Worm (Caenorhabditis elegans): ENCODE data around the gene R05G6.9.

R05G6.9 gene

DNA sequence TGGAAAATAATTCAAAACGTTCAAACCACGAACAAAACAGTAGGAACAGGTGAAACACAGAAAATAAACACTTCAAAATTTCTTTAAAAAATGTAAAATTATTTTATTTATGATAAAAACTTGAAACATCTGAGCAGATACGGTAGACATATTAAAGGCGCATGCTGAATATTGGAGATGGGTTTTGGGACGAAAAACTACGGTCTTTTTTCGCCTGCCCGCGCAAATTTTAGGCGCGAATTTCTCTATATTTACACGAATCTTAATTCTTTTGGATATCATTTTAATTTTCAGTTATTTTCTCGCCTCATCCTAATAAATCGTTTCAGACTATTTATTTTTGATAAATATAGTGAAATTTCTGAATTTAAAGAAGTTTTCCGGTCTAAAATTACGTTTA lies 38.4 kb downstream of the R05G6.9 start:
- TF ChIP-seq hlh-1 (tag; optimal IDR thresholded peaks at IDR 0.05) (no peak), nhr-2 (tag; optimal IDR thresholded peaks at IDR 0.05) (no peak), cnd-1 (tag; optimal IDR thresholded peaks at IDR 0.05) (no peak), elt-3 (tag; optimal IDR thresholded peaks at IDR 0.05) (no peak), drap-1 (GFP tag; optimal IDR thresholded peaks at IDR 0.05) (no peak), M03D4.4 (tag; optimal IDR thresholded peaks at IDR 0.05) (no peak), lin-32 (GFP tag; optimal IDR thresholded peaks at IDR 0.05) (no peak), pha-4 (tag; optimal IDR thresholded peaks at IDR 0.05) (no peak), bed-3 (GFP tag; optimal IDR thresholded peaks at IDR 0.05) (no peak), nhr-28 (tag; optimal IDR thresholded peaks at IDR 0.05) (no peak), nhr-12 (tag; optimal IDR thresholded peaks at IDR 0.05) (no peak), sem-2 (GFP tag; optimal IDR thresholded peaks at IDR 0.05) (no peak), mls-2 (tag; optimal IDR thresholded peaks at IDR 0.05) (no peak), blmp-1 (tag; optimal IDR thresholded peaks at IDR 0.05) (no peak), elt-1 (tag; optimal IDR thresholded peaks at IDR 0.05; ENCODE audit: borderline replicate concordance, insufficient read depth) (no peak), lin-13 (tag; optimal IDR thresholded peaks at IDR 0.05) (no peak)

DNA sequence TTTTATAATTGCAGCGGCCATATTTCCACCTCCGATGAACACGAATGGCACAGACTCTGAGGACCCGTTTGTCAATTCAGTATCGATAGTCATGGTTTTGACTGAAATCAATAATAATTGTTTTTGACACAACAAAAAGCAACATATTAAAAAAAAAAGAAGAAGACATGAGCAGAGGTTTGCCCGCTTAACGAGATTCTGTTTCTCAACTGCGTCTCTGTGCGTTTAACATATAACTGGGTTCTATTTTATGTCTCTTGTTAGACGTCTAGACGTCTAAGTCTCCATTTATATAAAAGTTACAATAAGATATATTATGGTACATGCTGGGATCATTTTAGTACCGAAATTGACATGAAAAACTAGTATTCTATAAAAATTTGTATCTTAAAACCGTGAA lies 38.9 kb downstream of the R05G6.9 start, which contains the start of gene pycr-4:
Gene pycr-4, minus strand, starts transcription at position 101 of the 400 bp plus-strand sequence.
- no peak for TF ChIP-seq flh-1 (GFP tag; optimal IDR thresholded peaks at IDR 0.05)
- no peak for TF ChIP-seq zip-8 (tag; optimal IDR thresholded peaks at IDR 0.05)
- no peak for TF ChIP-seq mls-2 (tag; optimal IDR thresholded peaks at IDR 0.05)
- TF ChIP-seq nhr-2 (tag; optimal IDR thresholded peaks at IDR 0.05): no peak
- no peak for TF ChIP-seq snpc-4 (tag; optimal IDR thresholded peaks at IDR 0.05)
- no peak for TF ChIP-seq nhr-28 (tag; optimal IDR thresholded peaks at IDR 0.05)
- no peak for TF ChIP-seq hlh-1 (tag; optimal IDR thresholded peaks at IDR 0.05)
- TF ChIP-seq ceh-39 (tag; optimal IDR thresholded peaks at IDR 0.05): no peak
- TF ChIP-seq drap-1 (GFP tag; optimal IDR thresholded peaks at IDR 0.05): no peak
- TF ChIP-seq nhr-237 (tag; optimal IDR thresholded peaks at IDR 0.05): no peak
- TF ChIP-seq mab-5 (tag; optimal IDR thresholded peaks at IDR 0.05): no peak

DNA sequence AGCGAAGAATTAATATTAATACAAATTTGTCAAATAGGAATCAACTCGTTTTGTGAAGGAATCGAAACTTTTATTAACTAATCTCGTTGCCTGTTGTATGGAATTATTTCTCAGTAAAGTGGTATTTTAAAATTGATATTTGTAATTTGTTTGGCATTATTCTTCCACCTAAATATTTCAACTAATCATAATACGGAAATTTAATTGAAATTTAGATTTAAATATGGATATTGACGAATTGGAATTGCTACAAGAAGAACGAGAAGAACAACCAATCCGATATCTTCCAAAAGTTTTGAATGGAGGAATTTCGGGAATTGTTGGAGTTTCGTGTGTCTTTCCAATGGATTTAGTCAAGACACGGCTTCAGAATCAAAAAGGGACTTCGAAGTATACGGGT lies 41.2 kb downstream of the R05G6.9 start, which contains the start of gene slc-25A18.2:
Gene slc-25A18.2, plus strand, starts transcription at position 216 of the 400 bp plus-strand sequence.
- TF ChIP-seq unc-62 (GFP tag; optimal IDR thresholded peaks at IDR 0.05): no peak
- no peak for TF ChIP-seq lsy-2 (tag; optimal IDR thresholded peaks at IDR 0.05)
- TF ChIP-seq elt-1 (tag; optimal IDR thresholded peaks at IDR 0.05; ENCODE audit: borderline replicate concordance, insufficient read depth): no peak
- no peak for TF ChIP-seq nhr-28 (tag; optimal IDR thresholded peaks at IDR 0.05)
- TF ChIP-seq elt-3 (tag; optimal IDR thresholded peaks at IDR 0.05): no peak
- no peak for TF ChIP-seq ceh-43 (GFP tag; optimal IDR thresholded peaks at IDR 0.05)
- TF ChIP-seq lin-32 (GFP tag; optimal IDR thresholded peaks at IDR 0.05): no peak
- TF ChIP-seq mep-1 (tag; optimal IDR thresholded peaks at IDR 0.05): no peak
- TF ChIP-seq mls-2 (tag; optimal IDR thresholded peaks at IDR 0.05): no peak
- no peak for TF ChIP-seq drap-1 (GFP tag; optimal IDR thresholded peaks at IDR 0.05)
- no peak for TF ChIP-seq ces-1 (GFP tag; optimal IDR thresholded peaks at IDR 0.05)
- no peak for TF ChIP-seq nhr-12 (tag; optimal IDR thresholded peaks at IDR 0.05)
- TF ChIP-seq lin-13 (tag; optimal IDR thresholded peaks at IDR 0.05): no peak
- no peak for TF ChIP-seq cnd-1 (tag; optimal IDR thresholded peaks at IDR 0.05)
- TF ChIP-seq zip-8 (tag; optimal IDR thresholded peaks at IDR 0.05): no peak
- no peak for TF ChIP-seq snpc-4 (tag; optimal IDR thresholded peaks at IDR 0.05)
- TF ChIP-seq flh-1 (GFP tag; optimal IDR thresholded peaks at IDR 0.05): no peak
- TF ChIP-seq sem-2 (GFP tag; optimal IDR thresholded peaks at IDR 0.05): no peak
- no peak for TF ChIP-seq pha-4 (tag; optimal IDR thresholded peaks at IDR 0.05)
- no peak for TF ChIP-seq nhr-2 (tag; optimal IDR thresholded peaks at IDR 0.05)

- TF ChIP-seq nhr-237 (tag; optimal IDR thresholded peaks at IDR 0.05): no peak
- no peak for TF ChIP-seq nhr-12 (tag; optimal IDR thresholded peaks at IDR 0.05)
- no peak for TF ChIP-seq mab-5 (tag; optimal IDR thresholded peaks at IDR 0.05)
- no peak for TF ChIP-seq drap-1 (GFP tag; optimal IDR thresholded peaks at IDR 0.05)
- TF ChIP-seq zip-8 (tag; optimal IDR thresholded peaks at IDR 0.05): no peak
- TF ChIP-seq sptf-1 (tag; optimal IDR thresholded peaks at IDR 0.05): no peak
- TF ChIP-seq M03D4.4 (tag; optimal IDR thresholded peaks at IDR 0.05): no peak
- TF ChIP-seq hlh-1 (tag; optimal IDR thresholded peaks at IDR 0.05): no peak
- TF ChIP-seq ceh-39 (tag; optimal IDR thresholded peaks at IDR 0.05): no peak
- no peak for TF ChIP-seq mls-2 (tag; optimal IDR thresholded peaks at IDR 0.05)
- no peak for TF ChIP-seq flh-1 (GFP tag; optimal IDR thresholded peaks at IDR 0.05)
- no peak for TF ChIP-seq nhr-2 (tag; optimal IDR thresholded peaks at IDR 0.05)
Measured at ce11 chrIV:7473159-7473649, 42.9 kb downstream of the R05G6.9 start, which contains the start of the genes plk-3 and F55G1.6. Gene plk-3, minus strand, starts transcription at chrIV:7473209. Gene F55G1.6, plus strand, starts transcription at chrIV:7473517.

- TF ChIP-seq zip-8 (tag; optimal IDR thresholded peaks at IDR 0.05) (no peak), unc-62 (GFP tag; optimal IDR thresholded peaks at IDR 0.05) (no peak), M03D4.4 (tag; optimal IDR thresholded peaks at IDR 0.05) (no peak), blmp-1 (tag; optimal IDR thresholded peaks at IDR 0.05) (no peak), bed-3 (GFP tag; optimal IDR thresholded peaks at IDR 0.05) (no peak), mls-2 (tag; optimal IDR thresholded peaks at IDR 0.05) (no peak), nhr-237 (tag; optimal IDR thresholded peaks at IDR 0.05) (no peak), drap-1 (GFP tag; optimal IDR thresholded peaks at IDR 0.05) (no peak), ztf-11 (tag; optimal IDR thresholded peaks at IDR 0.05) (no peak), lin-32 (GFP tag; optimal IDR thresholded peaks at IDR 0.05) (no peak)
Measured at ce11 chrIV:7469782-7470413, 46.2 kb downstream of the R05G6.9 start, which contains the start of gene F55G1.7. Gene F55G1.7, minus strand, starts transcription at chrIV:7469832.
